Fruit fly (Drosophila melanogaster): ENCODE data around the gene lush.

Gene lush

dm6 chr3L:19564905-19565700 lies 40.8 kb downstream of the lush start:
- TF ChIP-seq CG17801 (GFP tag; optimal IDR thresholded peaks at IDR 0.05; ENCODE audit: partially characterized antibody) = no peak

dm6 chr3L:19563014-19563413 lies 42.9 kb downstream of the lush start:
- no peak for TF ChIP-seq CG17801 (GFP tag; optimal IDR thresholded peaks at IDR 0.05; ENCODE audit: partially characterized antibody)

- TF ChIP-seq CG17801 (GFP tag; optimal IDR thresholded peaks at IDR 0.05; ENCODE audit: partially characterized antibody) = no peak
Measured at dm6 chr3L:19562146-19562700, 43.7 kb downstream of the lush start.

- no peak for TF ChIP-seq CG17801 (GFP tag; optimal IDR thresholded peaks at IDR 0.05; ENCODE audit: partially characterized antibody)
Measured at dm6 chr3L:19561745-19562144, 44.1 kb downstream of the lush start.

dm6 chr3L:19560695-19561246 lies 45.1 kb downstream of the lush start:
- TF ChIP-seq CG17801 (GFP tag; optimal IDR thresholded peaks at IDR 0.05; ENCODE audit: partially characterized antibody) = no peak

dm6 chr3L:19560005-19560694 lies 45.7 kb downstream of the lush start:
- TF ChIP-seq CG17801 (GFP tag; optimal IDR thresholded peaks at IDR 0.05; ENCODE audit: partially characterized antibody) = no peak

- TF ChIP-seq CG17801 (GFP tag; optimal IDR thresholded peaks at IDR 0.05; ENCODE audit: partially characterized antibody) = no peak
Measured at dm6 chr3L:19559171-19559570, 46.7 kb downstream of the lush start.

dm6 chr3L:19558674-19559073 lies 47.2 kb downstream of the lush start:
- TF ChIP-seq CG17801 (GFP tag; optimal IDR thresholded peaks at IDR 0.05; ENCODE audit: partially characterized antibody) = no peak

- TF ChIP-seq CG17801 (GFP tag; optimal IDR thresholded peaks at IDR 0.05; ENCODE audit: partially characterized antibody) = no peak
Measured at dm6 chr3L:19557996-19558375, 47.9 kb downstream of the lush start.

dm6 chr3L:19557197-19557995 lies 48.5 kb downstream of the lush start:
- TF ChIP-seq CG17801 (GFP tag; optimal IDR thresholded peaks at IDR 0.05; ENCODE audit: partially characterized antibody) = no peak

dm6 chr3L:19556738-19557137 lies 49.2 kb downstream of the lush start:
- TF ChIP-seq CG17801 (GFP tag; optimal IDR thresholded peaks at IDR 0.05; ENCODE audit: partially characterized antibody) = no peak

dm6 chr3L:19555906-19556457 lies 49.9 kb downstream of the lush start:
- TF ChIP-seq CG17801 (GFP tag; optimal IDR thresholded peaks at IDR 0.05; ENCODE audit: partially characterized antibody) = no peak

All from ovary, adult (tissue).